Worm (Caenorhabditis elegans) whole organism, dauer: Measurements from ENCODE around the gene acd-3.

Experiments used
- unc-62 ChIP-seq: sonication (generic microtip); optimal IDR thresholded peaks from 2 replicates; lab custom pipeline; 2017; ENCODE audit warnings: missing biosample characterization, missing genetic modification reagents, missing genetic modification characterization

acd-3 gene

DNA sequence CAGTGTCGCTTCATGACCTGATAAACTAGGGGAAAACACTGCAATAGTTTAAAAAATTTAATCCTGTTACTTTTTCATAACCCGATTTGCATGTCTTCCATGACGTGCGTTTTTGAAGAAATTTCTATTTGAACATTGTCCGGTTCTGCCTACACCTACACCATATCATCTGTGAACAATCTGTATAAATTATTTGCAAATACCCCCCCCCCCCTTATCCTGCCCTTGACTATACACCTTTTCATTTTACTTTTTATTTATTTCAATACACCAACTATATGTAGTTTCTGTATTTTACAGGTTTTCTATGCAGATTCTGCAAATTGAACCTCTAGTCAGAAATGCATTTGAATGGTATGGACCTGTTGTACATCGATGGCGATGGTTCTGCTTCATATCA lies 39.1 kb downstream of the acd-3 start, which contains the start of gene daf-6:
daf-6 (plus strand) TSS at position 301 of the 400 bp plus-strand sequence.
- no peak for TF ChIP-seq unc-62 (GFP tag; lab: Kevin White, UChicago)

DNA sequence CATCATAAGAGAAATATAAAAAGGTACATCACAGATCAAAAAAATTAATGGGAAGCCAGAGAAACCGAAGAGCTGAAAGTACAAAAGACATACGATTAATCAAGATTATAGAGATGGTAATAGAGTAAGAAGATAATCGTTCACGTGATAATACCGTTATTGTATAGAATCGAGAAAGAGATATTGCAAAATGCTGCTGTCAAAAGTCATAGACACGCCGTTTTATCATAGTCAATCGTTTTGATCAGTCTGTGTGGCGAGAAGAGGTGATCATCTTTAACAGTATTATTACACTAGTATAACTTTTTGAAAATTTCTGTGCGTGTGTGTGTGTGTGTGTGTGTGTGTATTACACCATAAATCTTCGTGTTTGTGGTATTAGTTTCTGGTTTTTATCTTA lies 45.3 kb downstream of the acd-3 start:
- no peak for TF ChIP-seq unc-62 (GFP tag; lab: Kevin White, UChicago)

ce11 chrX:14894845-14895244 lies 45.8 kb downstream of the acd-3 start, which contains the start of gene nac-1:
TSS of gene nac-1 (plus strand) at chrX:14895145.
- TF ChIP-seq unc-62 (GFP tag; lab: Kevin White, UChicago), result no peak

- TF ChIP-seq unc-62 (GFP tag; lab: Kevin White, UChicago), result no peak
These were observed 48.1 kb downstream of the acd-3 start for ce11 chrX:14897192-14897591.

DNA sequence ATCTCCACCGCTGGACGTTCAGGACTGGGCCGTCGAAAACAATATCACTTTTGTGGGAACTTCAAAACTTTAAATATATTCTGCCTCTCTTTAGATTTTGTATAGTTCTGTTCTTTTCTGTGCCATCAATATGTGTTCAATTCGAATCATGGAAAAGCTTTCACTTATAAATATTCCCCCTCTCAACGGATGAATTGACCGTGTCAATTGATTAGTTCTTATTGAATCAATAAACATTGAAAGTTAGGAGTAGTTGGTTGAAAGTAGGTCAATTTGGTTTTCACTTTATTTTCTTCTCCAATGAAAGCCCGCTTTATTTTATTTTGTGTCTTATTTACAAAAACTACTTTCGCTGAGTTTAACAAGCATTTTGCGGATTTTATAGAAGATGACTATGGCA lies 49.1 kb downstream of the acd-3 start, which contains the start of gene lips-8:
lips-8 (plus strand) TSS at position 301 of the 400 bp plus-strand sequence.
- no peak for TF ChIP-seq unc-62 (GFP tag; lab: Kevin White, UChicago)

DNA sequence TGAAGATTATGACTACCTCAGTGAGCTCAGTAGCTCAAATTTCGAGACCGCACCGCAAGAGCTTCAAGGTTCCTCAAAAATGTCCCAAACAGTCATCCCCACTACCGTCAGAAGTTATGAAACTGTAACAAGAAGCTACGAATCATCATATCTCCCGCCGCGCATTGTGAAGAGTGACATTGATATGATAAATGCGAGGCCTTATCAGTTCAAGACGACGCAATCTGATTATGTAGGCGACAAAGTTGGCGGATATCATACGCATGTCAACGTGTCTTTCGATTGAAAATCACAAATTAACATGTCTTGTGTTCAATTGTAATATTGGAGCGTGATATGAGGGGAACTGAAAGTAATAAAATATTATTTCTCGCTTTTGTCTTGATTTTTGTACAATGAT lies 51.4 kb downstream of the acd-3 start:
- TF ChIP-seq unc-62 (GFP tag; lab: Kevin White, UChicago), result no peak
